Worm (Caenorhabditis elegans) whole organism, L2 larva: ENCODE measurements around the gene eelo-1.

Source experiments
- R02D3.7 ChIP-seq: fragments of 150-350 bp; optimal IDR thresholded peaks from 2 replicates; lab custom pipeline; 2014; ENCODE audit warnings: missing biosample characterization, missing genetic modification characterization
- blmp-1 ChIP-seq: sonication (generic microtip); optimal IDR thresholded peaks from 2 replicates; lab custom pipeline; 2017; ENCODE audit warnings: missing genetic modification characterization, mild to moderate bottlenecking, missing compliant biosample characterization, antibody characterized with exemption, moderate library complexity; ENCODE audit not compliant: insufficient read depth
- ceh-82 ChIP-seq: fragments of 150-350 bp; optimal IDR thresholded peaks from 2 replicates; lab custom pipeline; 2014; ENCODE audit warnings: missing biosample characterization, missing genetic modification characterization
- lin-11 ChIP-seq: fragments of 150-350 bp; sonication (generic microtip); optimal IDR thresholded peaks from 2 replicates; lab custom pipeline; 2014; ENCODE audit warnings: missing biosample characterization, missing genetic modification characterization, inconsistent platforms, mixed read lengths
- lin-39 ChIP-seq: fragments of 150-350 bp; optimal IDR thresholded peaks from 2 replicates; lab custom pipeline; 2014; ENCODE audit warnings: missing biosample characterization, missing genetic modification reagents, missing genetic modification characterization
- nhr-12 ChIP-seq: fragments of 150-350 bp; optimal IDR thresholded peaks from 2 replicates; lab custom pipeline; 2014; ENCODE audit warnings: missing biosample characterization, missing genetic modification characterization
- sem-4 ChIP-seq: fragments of 150-350 bp; optimal IDR thresholded peaks from 2 replicates; lab custom pipeline; 2014; ENCODE audit warnings: missing biosample characterization, missing genetic modification reagents, missing genetic modification characterization
- sma-3 ChIP-seq: sonication (generic microtip); optimal IDR thresholded peaks from 2 replicates; lab custom pipeline; 2016; ENCODE audit warnings: missing genetic modification reagents, missing genetic modification characterization, missing compliant biosample characterization
- snpc-4 ChIP-seq: fragments of 150-350 bp; optimal IDR thresholded peaks from 2 replicates; lab custom pipeline; 2014; ENCODE audit warnings: missing biosample characterization, missing genetic modification characterization
- unc-62 ChIP-seq: fragments of 150-350 bp; optimal IDR thresholded peaks from 2 replicates; lab custom pipeline; 2014; ENCODE audit warnings: missing biosample characterization, missing genetic modification reagents, missing genetic modification characterization

ce11 chrIII:1576451-1576850 is 18.1 kb upstream of the eelo-1 start, which contains the start of gene Y22D7AL.7:
- TF ChIP-seq lin-11 (tag; lab: Kevin White, UChicago) = no peak
- TF ChIP-seq ceh-82 (tag; lab: Kevin White, UChicago) = no peak
- no peak for TF ChIP-seq lin-39 (tag; lab: Kevin White, UChicago)
- TF ChIP-seq blmp-1 (tag; lab: Kevin White, UChicago) = no peak
- TF ChIP-seq unc-62 (GFP tag; lab: Kevin White, UChicago) = no peak
- TF ChIP-seq sem-4 (tag; lab: Kevin White, UChicago) = no peak
- TF ChIP-seq R02D3.7 (tag; lab: Kevin White, UChicago) = no peak
- TF ChIP-seq nhr-12 (tag; lab: Kevin White, UChicago) = no peak
- no peak for TF ChIP-seq sma-3 (GFP tag; lab: Kevin White, UChicago)
- no peak for TF ChIP-seq snpc-4
